Worm (Caenorhabditis elegans) whole organism, L1 larva: ENCODE results near the gene ZK688.4.
A peak's percentile ranks its signal among the peaks of the same experiment; 100 is the strongest.

ENCODE experiments used
- ama-1 ChIP-seq: fragments of 150-350 bp; optimal IDR thresholded peaks from 2 replicates; lab custom pipeline; 2014
- blmp-1 ChIP-seq: fragments of 150-350 bp; optimal IDR thresholded peaks from 2 replicates; lab custom pipeline; 2014; ENCODE audit warnings: missing biosample characterization, missing genetic modification characterization
- ceh-63 ChIP-seq: fragments of 200-800 bp; sonication (Bioruptor generic); optimal IDR thresholded peaks from 2 replicates; lab custom pipeline; 2018; ENCODE audit warnings: mild to moderate bottlenecking, missing genetic modification characterization, missing compliant biosample characterization
- dsc-1 ChIP-seq: sonication (generic microtip); optimal IDR thresholded peaks from 2 replicates; lab custom pipeline; 2016; ENCODE audit warnings: mild to moderate bottlenecking, missing genetic modification characterization, missing compliant biosample characterization
- efl-1 ChIP-seq, 4 experiments: fragments of 150-350 bp; optimal IDR thresholded peaks in 3 of 4; peaks in 1 of 4; 1 replicate in 1 of 4; 2 replicates in 3 of 4; lab custom pipeline; 2014; ENCODE audit warnings: missing biosample characterization in 2 of 4, missing genetic modification characterization in 2 of 4, missing genetic modification reagents in 2 of 4
- efl-3 ChIP-seq: fragments of 200-800 bp; sonication (Bioruptor generic); optimal IDR thresholded peaks from 2 replicates; lab custom pipeline; 2018; ENCODE audit warnings: mild to moderate bottlenecking, missing genetic modification characterization, missing compliant biosample characterization
- egl-13 ChIP-seq: sonication (generic microtip); optimal IDR thresholded peaks from 2 replicates; lab custom pipeline; 2016; ENCODE audit warnings: missing genotype, missing genetic modification reagents, missing genetic modification characterization, missing compliant biosample characterization
- elt-3 ChIP-seq, 6 experiments: fragments of 150-350 bp in 1 of 6; sonication (generic microtip); optimal IDR thresholded peaks; 2 replicates each; lab custom pipeline; 2017 to 2018; ENCODE audit warnings: missing biosample characterization in 6 of 6, missing genetic modification characterization in 6 of 6, inconsistent platforms in 1 of 6
- fkh-4 ChIP-seq: sonication (generic microtip); optimal IDR thresholded peaks from 2 replicates; lab custom pipeline; 2016; ENCODE audit warnings: missing compliant biosample characterization, missing genetic modification characterization, borderline replicate concordance
- fos-1 ChIP-seq: fragments of 150-350 bp; optimal IDR thresholded peaks from 2 replicates; lab custom pipeline; 2014; ENCODE audit warnings: missing biosample characterization, missing genetic modification characterization
- hlh-17 ChIP-seq: fragments of 200-800 bp; sonication (Bioruptor generic); optimal IDR thresholded peaks from 2 replicates; lab custom pipeline; 2018; ENCODE audit warnings: missing genetic modification characterization, mild to moderate bottlenecking, missing compliant biosample characterization, moderate library complexity, borderline replicate concordance
- hpl-2 ChIP-seq: fragments of 150-350 bp; optimal IDR thresholded peaks from 2 replicates; lab custom pipeline; 2014; ENCODE audit warnings: missing biosample characterization, missing genetic modification reagents, missing genetic modification characterization
- jun-1 ChIP-seq: fragments of 150-350 bp; optimal IDR thresholded peaks from 2 replicates; lab custom pipeline; 2014; ENCODE audit warnings: missing biosample characterization, missing genetic modification reagents, missing genetic modification characterization
- lin-13 ChIP-seq: fragments of 150-350 bp; optimal IDR thresholded peaks from 2 replicates; lab custom pipeline; 2014; ENCODE audit warnings: missing biosample characterization, missing genetic modification reagents, missing genetic modification characterization
- lin-14 ChIP-seq: fragments of 200-800 bp; sonication (Bioruptor generic); optimal IDR thresholded peaks from 2 replicates; lab custom pipeline; 2018; ENCODE audit warnings: mild to moderate bottlenecking, missing genetic modification characterization, moderate library complexity, missing compliant biosample characterization
- lin-15B ChIP-seq: fragments of 150-350 bp; sonication (generic microtip); optimal IDR thresholded peaks from 3 replicates; lab custom pipeline; 2014; ENCODE audit warnings: missing biosample characterization, missing genetic modification characterization
- lin-39 ChIP-seq: fragments of 150-350 bp; optimal IDR thresholded peaks from 2 replicates; lab custom pipeline; 2014; ENCODE audit warnings: missing biosample characterization, missing genetic modification reagents, missing genetic modification characterization
- lsy-2 ChIP-seq, 2 experiments: fragments of 150-350 bp; optimal IDR thresholded peaks; 2 replicates each; lab custom pipeline; 2014; ENCODE audit warnings: missing biosample characterization in 2 of 2, missing genetic modification characterization in 2 of 2
- mep-1 ChIP-seq: fragments of 150-350 bp; optimal IDR thresholded peaks from 2 replicates; lab custom pipeline; 2014; ENCODE audit warnings: missing biosample characterization, missing genetic modification characterization
- nhr-20 ChIP-seq: sonication (generic microtip); optimal IDR thresholded peaks from 2 replicates; lab custom pipeline; 2016; ENCODE audit warnings: mild to moderate bottlenecking, missing genetic modification characterization, missing compliant biosample characterization
- nhr-28 ChIP-seq: fragments of 150-350 bp; optimal IDR thresholded peaks from 2 replicates; lab custom pipeline; 2014; ENCODE audit warnings: missing biosample characterization, missing genetic modification characterization
- nhr-71 ChIP-seq: sonication (generic microtip); optimal IDR thresholded peaks from 2 replicates; lab custom pipeline; 2016; ENCODE audit warnings: mild to moderate bottlenecking, missing genetic modification characterization, moderate library complexity, missing compliant biosample characterization
- nhr-85 ChIP-seq: sonication (generic microtip); peaks from one replicate; lab custom pipeline; 2016; ENCODE audit warnings: missing genetic modification characterization, inconsistent platforms, missing compliant biosample characterization
- nhr-90 ChIP-seq: sonication (generic microtip); optimal IDR thresholded peaks from 2 replicates; lab custom pipeline; 2016; ENCODE audit warnings: mild to moderate bottlenecking, missing genetic modification characterization, missing compliant biosample characterization; ENCODE audit not compliant: poor library complexity
- pax-3 ChIP-seq: fragments of 200-800 bp; sonication (Bioruptor generic); optimal IDR thresholded peaks from 2 replicates; lab custom pipeline; 2018; ENCODE audit warnings: mild to moderate bottlenecking, missing genetic modification characterization, moderate library complexity, missing compliant biosample characterization
- skn-1 ChIP-seq: fragments of 150-350 bp; optimal IDR thresholded peaks from 2 replicates; lab custom pipeline; 2014; ENCODE audit warnings: missing biosample characterization, missing genetic modification characterization
- snu-23 ChIP-seq: sonication (generic microtip); optimal IDR thresholded peaks from 2 replicates; lab custom pipeline; 2016; ENCODE audit warnings: missing genetic modification characterization, missing compliant biosample characterization
- sptf-1 ChIP-seq: fragments of 150-350 bp; optimal IDR thresholded peaks from 2 replicates; lab custom pipeline; 2014; ENCODE audit warnings: missing biosample characterization, missing genetic modification characterization
- swsn-7 ChIP-seq: sonication (generic microtip); optimal IDR thresholded peaks from 2 replicates; lab custom pipeline; 2016; ENCODE audit warnings: missing genetic modification characterization, missing compliant biosample characterization
- unc-86 ChIP-seq: sonication (generic microtip); optimal IDR thresholded peaks from 2 replicates; lab custom pipeline; 2016; ENCODE audit warnings: missing genetic modification characterization, missing compliant biosample characterization
- vab-15 ChIP-seq: sonication (generic microtip); optimal IDR thresholded peaks from 2 replicates; lab custom pipeline; 2017; ENCODE audit warnings: missing genotype, mild to moderate bottlenecking, missing genetic modification characterization, missing compliant biosample characterization
- zip-4 ChIP-seq: fragments of 200-800 bp; sonication (Bioruptor generic); optimal IDR thresholded peaks from 2 replicates; lab custom pipeline; 2018; ENCODE audit warnings: mild to moderate bottlenecking, missing genetic modification characterization, moderate library complexity, missing compliant biosample characterization
- ztf-11 ChIP-seq, 2 experiments: sonication (generic microtip); optimal IDR thresholded peaks; 2 replicates each; lab custom pipeline; 2016 to 2017; ENCODE audit warnings: missing genetic modification characterization in 2 of 2, missing biosample characterization in 1 of 2, missing compliant biosample characterization in 1 of 2

The ZK688.4 gene

DNA sequence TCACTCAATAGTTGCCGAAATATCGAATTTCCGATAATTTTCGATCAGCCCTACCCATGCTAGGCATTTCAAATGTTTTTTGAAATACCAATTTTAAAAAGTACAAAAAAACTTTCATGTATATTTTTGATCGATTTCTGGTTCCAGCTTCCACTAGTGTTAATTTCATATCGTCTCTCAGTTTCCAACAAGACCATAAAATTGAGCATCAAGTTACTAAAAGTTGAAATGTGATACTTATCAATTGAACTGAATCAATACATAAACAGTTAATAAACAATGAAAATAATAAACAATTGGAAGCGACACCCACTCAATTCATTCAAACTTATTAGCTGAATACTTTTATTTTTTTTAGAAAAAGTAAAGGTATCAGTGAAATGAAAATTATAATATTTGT is 28.6 kb upstream of the ZK688.4 start, which contains the start of gene cup-4:
Gene cup-4 (plus strand): TSS at position 301 of the 400 bp plus-strand sequence.
- TF ChIP-seq zip-4 (GFP tag; lab: Kevin White, UChicago) (no peak), swsn-7 (tag; lab: Kevin White, UChicago) (no peak), unc-86 (tag; lab: Kevin White, UChicago) (no peak), efl-3 (GFP tag; lab: Kevin White, UChicago) (no peak), efl-1 (optimal IDR thresholded peaks at IDR 0.05; lab: Kevin White, UChicago) (no peak), efl-1 (GFP tag; optimal IDR thresholded peaks at IDR 0.05 in 1 of 2; lab: Kevin White, UChicago) (no peak), fkh-4 (no peak), dsc-1 (no peak), lsy-2 (tag; optimal IDR thresholded peaks at IDR 0.05; lab: Kevin White, UChicago) (no peak), sptf-1 (tag; lab: Kevin White, UChicago) (no peak), fos-1 (tag; lab: Kevin White, UChicago) (no peak)
- TF ChIP-seq, all 84 proteins: peak for 0

DNA sequence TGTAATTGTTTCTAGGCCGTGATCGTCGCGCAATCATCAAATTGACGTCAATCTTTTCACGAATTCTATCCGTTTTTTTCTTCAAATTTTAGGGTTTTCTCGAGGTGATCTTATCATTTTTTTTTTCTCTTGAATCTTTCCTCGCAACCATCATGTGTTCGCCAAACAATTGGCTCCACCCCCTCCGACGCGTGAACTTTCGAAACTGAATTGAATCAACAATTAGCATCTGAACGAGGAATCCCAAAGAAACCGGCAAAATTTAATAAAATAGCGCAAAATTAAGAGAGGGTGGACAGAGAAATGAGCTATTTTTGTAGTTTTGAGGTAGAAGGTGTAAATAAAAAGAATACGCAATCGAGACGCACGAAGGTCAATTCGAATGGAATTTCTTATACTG is 22.0 kb upstream of the ZK688.4 start:
- TF ChIP-seq ceh-63 (GFP tag; lab: Kevin White, UChicago) (no peak), lin-15B (tag; lab: Kevin White, UChicago) (no peak), mep-1 (peak; percentile 53), nhr-28 (no peak), blmp-1 (peak; percentile 63), vab-15 (peak; percentile 14), nhr-90 (tag; lab: Kevin White, UChicago) (no peak), lin-14 (GFP tag; lab: Kevin White, UChicago) (peak; percentile 64), skn-1 (tag; lab: Kevin White, UChicago) (no peak), lsy-2 (tag; optimal IDR thresholded peaks at IDR 0.05; lab: Kevin White, UChicago) (peak in 1 of 2 experiments; percentile 16), nhr-71 (tag; lab: Kevin White, UChicago) (peak; percentile 36), snu-23 (peak; percentile 8), sptf-1 (tag; lab: Kevin White, UChicago) (no peak), nhr-85 (tag; lab: Kevin White, UChicago) (peak; percentile 86), nhr-20 (tag; lab: Kevin White, UChicago) (peak; percentile 39), unc-86 (tag; lab: Kevin White, UChicago) (no peak), hlh-17 (GFP tag; lab: Kevin White, UChicago) (no peak), elt-3 (tag; optimal IDR thresholded peaks at IDR 0.05; lab: Kevin White, UChicago) (peak in 1 of 6 experiments; percentile 73), ztf-11 (tag; optimal IDR thresholded peaks at IDR 0.05; lab: Kevin White, UChicago) (no peak), ama-1 (lab: Kevin White, UChicago) (no peak)

ce11 chrIII:7873481-7873880 is 21.3 kb upstream of the ZK688.4 start, which contains the start of gene tyr-1:
tyr-1 (plus strand) TSS chrIII:7873781.
- TF ChIP-seq hpl-2 (GFP tag; lab: Kevin White, UChicago) (no peak), efl-1 (optimal IDR thresholded peaks at IDR 0.05; lab: Kevin White, UChicago) (no peak), efl-1 (GFP tag; optimal IDR thresholded peaks at IDR 0.05 in 1 of 2; lab: Kevin White, UChicago) (peak in 1 of 2 experiments; percentile 17)

- no peak for TF ChIP-seq lin-14 (GFP tag; lab: Kevin White, UChicago)
- no peak for TF ChIP-seq lin-13 (GFP tag; lab: Kevin White, UChicago)
- no peak for TF ChIP-seq nhr-71 (tag; lab: Kevin White, UChicago)
- no peak for TF ChIP-seq lin-39 (tag; lab: Kevin White, UChicago)
- TF ChIP-seq dsc-1 = no peak
- TF ChIP-seq hlh-17 (GFP tag; lab: Kevin White, UChicago) = no peak
Observed at ce11 chrIII:7877090-7877489, 17.7 kb upstream of the ZK688.4 start.

ce11 chrIII:7878852-7879329 is 15.9 kb upstream of the ZK688.4 start, which contains the start of gene sup-18:
sup-18 (minus strand) TSS chrIII:7878902.
- TF ChIP-seq egl-13 (tag; lab: Kevin White, UChicago) = no peak
- TF ChIP-seq jun-1 = no peak
- TF ChIP-seq swsn-7 (tag; lab: Kevin White, UChicago) = no peak
- no peak for TF ChIP-seq pax-3 (tag; lab: Kevin White, UChicago)
- TF ChIP-seq fkh-4 = peak; percentile 59
- peak; percentile 87 for TF ChIP-seq dsc-1
